Fruit fly (Drosophila melanogaster): Measurements from ENCODE around the gene SNF4Agamma.
A peak's percentile ranks its signal among the peaks of the same experiment; 100 is the strongest.

SNF4Agamma gene

DNA sequence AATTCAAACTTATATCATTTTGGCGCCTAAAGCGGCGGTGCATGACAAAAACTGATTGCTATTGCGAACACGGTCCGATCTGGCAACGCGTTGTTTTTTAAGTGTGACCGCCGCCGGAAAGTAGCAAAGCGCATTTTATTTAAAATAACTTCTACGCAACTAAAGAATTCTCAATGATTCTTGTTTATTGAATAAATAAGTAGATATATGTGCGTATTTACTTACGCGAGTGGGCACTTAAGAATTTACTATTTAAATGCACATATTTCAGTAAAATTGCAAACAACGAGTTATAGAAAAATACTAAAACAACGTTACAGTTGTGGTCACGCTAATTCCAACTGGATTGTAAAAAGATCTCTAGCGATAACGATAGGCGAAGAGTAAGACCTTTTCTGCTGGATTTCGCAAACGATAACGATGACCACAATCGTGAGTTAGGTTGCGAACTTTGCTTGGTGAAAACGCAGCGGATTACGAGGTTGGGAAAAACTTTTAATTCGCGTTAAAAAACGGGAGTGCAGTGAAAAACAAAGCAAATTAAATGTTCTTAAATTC is 15.5 kb downstream of the SNF4Agamma start:
- TF ChIP-seq noc (tag; optimal IDR thresholded peaks at IDR 0.05), result no peak

- TF ChIP-seq noc (tag; optimal IDR thresholded peaks at IDR 0.05), result peak; percentile 92
Measured at dm6 chr3R:21156572-21157480, 16.3 kb downstream of the SNF4Agamma start.

- TF ChIP-seq noc (tag; optimal IDR thresholded peaks at IDR 0.05), result no peak
Measured at dm6 chr3R:21158643-21159042, 18.1 kb downstream of the SNF4Agamma start.

DNA sequence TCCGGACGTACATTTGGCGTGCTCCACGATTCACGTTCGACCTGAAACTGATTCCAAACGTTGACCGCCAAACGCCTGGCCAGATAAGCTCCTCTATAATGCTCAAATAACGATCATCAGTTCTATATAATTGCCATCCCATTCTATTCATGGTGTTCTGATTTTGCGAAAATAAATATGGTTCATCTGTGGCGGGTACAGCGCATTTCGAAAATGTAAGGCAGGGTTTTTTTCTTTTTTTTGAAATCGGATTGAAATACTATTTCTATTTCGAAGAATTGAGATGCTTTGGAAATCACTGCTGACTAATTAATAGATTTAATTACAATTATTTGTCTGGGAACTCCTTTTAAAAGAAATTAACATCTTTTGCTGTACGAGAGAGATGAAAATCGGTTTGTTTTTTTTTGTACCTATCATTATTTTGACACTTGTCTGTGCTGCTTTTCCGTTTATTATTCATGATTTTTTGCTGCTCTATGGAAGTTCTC is 20.5 kb downstream of the SNF4Agamma start, which contains the start of gene cDIP:
Gene cDIP, minus strand, starts transcription at position 51 of the 491 bp plus-strand sequence.
- TF ChIP-seq noc (tag; optimal IDR thresholded peaks at IDR 0.05), result no peak

- peak; percentile 76 for TF ChIP-seq noc (tag; optimal IDR thresholded peaks at IDR 0.05)
Measured at dm6 chr3R:21161620-21162029, 21.1 kb downstream of the SNF4Agamma start.

DNA sequence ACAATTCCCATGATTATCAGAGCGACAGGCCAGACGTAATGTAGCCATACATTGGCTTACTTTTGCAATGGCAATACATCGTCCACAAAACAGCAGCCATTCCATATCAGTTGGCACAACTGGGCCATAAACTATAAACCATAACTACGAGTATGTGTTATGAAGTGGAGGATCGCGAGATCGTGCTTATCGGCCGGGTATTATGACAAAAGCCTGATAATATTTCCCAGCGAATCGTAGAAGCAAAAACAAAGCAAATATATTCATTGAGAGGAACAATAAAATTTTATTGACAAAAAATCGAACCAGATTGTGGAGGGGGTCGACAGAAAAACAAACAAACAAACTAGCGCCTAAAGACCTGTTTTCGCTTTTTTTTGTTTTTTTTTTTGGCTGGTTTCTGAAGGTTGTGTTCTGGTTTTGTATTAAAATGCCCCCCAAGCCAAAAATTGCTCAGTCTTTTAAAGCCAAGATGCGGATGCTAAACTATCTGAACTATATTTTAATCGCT is 22.8 kb downstream of the SNF4Agamma start, which contains the start of gene CG5810:
Gene CG5810, plus strand, starts transcription at position 461 of the 511 bp plus-strand sequence.
- peak; percentile 81 for TF ChIP-seq noc (tag; optimal IDR thresholded peaks at IDR 0.05)

DNA sequence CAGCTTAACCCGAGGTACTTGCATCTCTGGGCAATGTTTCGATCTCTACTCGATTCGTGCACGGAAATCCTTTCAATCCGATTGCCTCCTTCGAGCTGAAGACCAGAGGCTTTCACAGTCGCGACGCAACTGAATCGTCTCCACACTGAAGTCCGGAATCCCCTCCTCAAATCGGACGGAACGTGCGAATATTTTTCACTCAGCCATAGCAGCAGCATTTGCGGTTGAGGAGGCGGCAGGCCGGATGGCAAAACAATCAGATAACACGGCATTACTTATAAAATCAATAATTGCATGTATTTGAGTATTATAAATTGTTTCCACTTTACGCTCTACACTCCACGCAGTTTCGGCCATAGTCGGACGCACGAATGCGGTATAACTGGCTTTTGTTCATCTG is 27.6 kb downstream of the SNF4Agamma start, which contains the start of gene Snmp1:
Gene Snmp1, minus strand, starts transcription at position 101 of the 400 bp plus-strand sequence.
- no peak for TF ChIP-seq noc (tag; optimal IDR thresholded peaks at IDR 0.05)

- no peak for TF ChIP-seq noc (tag; optimal IDR thresholded peaks at IDR 0.05)
Measured at dm6 chr3R:21169525-21170149, 29.1 kb downstream of the SNF4Agamma start.

- TF ChIP-seq noc (tag; optimal IDR thresholded peaks at IDR 0.05), result peak; percentile 11
Measured at dm6 chr3R:21176663-21177145, 36.2 kb downstream of the SNF4Agamma start.

DNA sequence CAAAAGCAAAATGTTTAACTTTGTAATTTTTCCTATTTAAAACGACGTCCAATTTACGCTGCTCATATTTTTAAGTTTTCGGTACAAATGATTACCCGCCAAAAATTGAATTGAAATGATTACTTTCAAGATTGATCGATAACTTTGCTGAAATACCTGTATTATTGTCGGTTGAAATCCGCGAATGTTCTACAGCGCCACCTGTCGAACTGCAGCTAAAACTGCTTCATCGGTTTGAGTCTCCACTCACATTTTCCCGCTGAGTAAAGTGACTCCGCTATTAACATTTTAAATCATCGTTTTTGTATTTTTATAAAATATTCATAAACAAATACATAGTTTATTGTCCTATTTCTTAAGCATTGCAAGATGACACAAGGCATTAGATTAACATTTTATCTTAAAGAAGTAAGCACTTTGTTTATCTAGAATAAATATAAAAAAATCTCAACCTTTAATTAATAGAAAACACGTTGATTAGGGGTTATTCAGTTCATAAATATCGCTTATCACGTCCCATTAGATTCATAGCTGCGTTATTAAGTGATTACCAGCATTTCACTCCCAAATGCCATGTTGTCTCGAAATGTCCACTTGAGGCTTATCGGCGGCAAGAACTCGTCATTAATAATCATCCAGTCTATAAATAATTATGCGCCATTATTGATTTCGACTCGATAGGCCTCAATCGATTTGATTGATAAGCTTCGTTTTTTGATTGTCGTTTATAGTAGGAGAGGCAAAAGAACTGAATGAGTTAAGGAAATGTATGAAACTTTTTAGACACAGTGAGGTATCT is 39.3 kb downstream of the SNF4Agamma start:
- TF ChIP-seq noc (tag; optimal IDR thresholded peaks at IDR 0.05), result peak; percentile 87

DNA sequence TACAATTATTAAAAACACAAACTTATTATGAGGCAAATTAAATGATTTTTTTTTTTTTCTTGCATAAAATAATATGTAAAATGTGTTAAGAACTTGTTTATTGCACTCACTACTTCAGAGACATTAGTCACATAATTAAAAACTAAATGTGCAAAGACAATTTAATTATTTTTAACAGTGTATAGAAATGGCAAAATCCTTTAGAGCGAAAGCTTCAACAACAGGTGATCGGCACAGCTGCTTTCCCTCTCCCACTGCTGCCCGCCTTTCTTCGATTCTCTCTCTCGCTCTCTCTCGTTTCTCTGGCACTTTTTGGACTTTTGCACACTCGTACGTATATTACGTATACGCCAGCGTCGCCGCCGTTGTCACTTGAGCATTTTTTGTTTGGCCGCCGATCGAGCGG is 39.9 kb downstream of the SNF4Agamma start:
- peak; percentile 77 for TF ChIP-seq noc (tag; optimal IDR thresholded peaks at IDR 0.05)

- peak; percentile 14 for TF ChIP-seq noc (tag; optimal IDR thresholded peaks at IDR 0.05)
Measured at dm6 chr3R:21181957-21182356, 41.4 kb downstream of the SNF4Agamma start.

dm6 chr3R:21184373-21185132 is 44.0 kb downstream of the SNF4Agamma start:
- TF ChIP-seq noc (tag; optimal IDR thresholded peaks at IDR 0.05), result no peak

- TF ChIP-seq noc (tag; optimal IDR thresholded peaks at IDR 0.05), result no peak
Measured at dm6 chr3R:21185655-21186054, 45.1 kb downstream of the SNF4Agamma start.

Data from whole organism, larva.